Worm (Caenorhabditis elegans) whole organism, L4 larva: Measurements from ENCODE around the gene nhr-101.

Source experiments
- F37D6.2 ChIP-seq: sonication (generic microtip); optimal IDR thresholded peaks from 2 replicates; lab custom pipeline; 2016; ENCODE audit warnings: mild to moderate bottlenecking, missing genetic modification characterization, missing compliant biosample characterization
- F44E2.7 ChIP-seq: fragments of 200-800 bp; sonication (Bioruptor generic); IDR thresholded peaks from 2 replicates; pipeline ENCODE4 v2.1.2; 2022; ENCODE audit warnings: missing genetic modification characterization, missing compliant biosample characterization
- F49E8.2 ChIP-seq: sonication (generic microtip); optimal IDR thresholded peaks from 2 replicates; lab custom pipeline; 2016; ENCODE audit warnings: missing compliant biosample characterization, mild to moderate bottlenecking, missing genetic modification characterization, borderline replicate concordance
- R02D3.7 ChIP-seq: fragments of 150-350 bp; sonication (generic microtip); optimal IDR thresholded peaks from 3 replicates; lab custom pipeline; 2014; ENCODE audit warnings: missing biosample characterization, missing genetic modification characterization
- T20F7.1 ChIP-seq: fragments of 200-800 bp; sonication (Bioruptor generic); optimal IDR thresholded peaks from 2 replicates; lab custom pipeline; 2018; ENCODE audit warnings: mild to moderate bottlenecking, missing genetic modification characterization, missing compliant biosample characterization
- Y75B8A.6 ChIP-seq: fragments of 200-800 bp; sonication (Bioruptor generic); IDR thresholded peaks from 2 replicates; pipeline ENCODE4 v1.3.6; 2022; ENCODE audit warnings: missing genetic modification reagents, missing genetic modification characterization, missing compliant biosample characterization
- ZK546.5 ChIP-seq, 2 experiments: sonication (generic microtip); optimal IDR thresholded peaks; 2 replicates each; lab custom pipeline; 2017; ENCODE audit warnings: missing biosample characterization in 2 of 2, missing genetic modification characterization in 2 of 2
- aha-1 ChIP-seq: fragments of 150-350 bp; peaks from one replicate; lab custom pipeline; 2014; ENCODE audit warnings: missing biosample characterization, missing genetic modification characterization
- ama-1 ChIP-seq: fragments of 150-350 bp; optimal IDR thresholded peaks from 2 replicates; lab custom pipeline; 2014; ENCODE audit warnings: inconsistent platforms, mixed read lengths
- attf-4 ChIP-seq: sonication (generic microtip); optimal IDR thresholded peaks from 3 replicates; lab custom pipeline; 2017; ENCODE audit warnings: missing biosample characterization, missing genetic modification characterization
- ceh-62 ChIP-seq: sonication (generic microtip); optimal IDR thresholded peaks from 2 replicates; lab custom pipeline; 2017; ENCODE audit warnings: missing biosample characterization, missing genetic modification characterization
- ces-1 ChIP-seq: fragments of 150-350 bp; sonication (generic microtip); optimal IDR thresholded peaks from 4 replicates; lab custom pipeline; 2014; ENCODE audit warnings: missing biosample characterization, missing genetic modification reagents, missing genetic modification characterization
- ctbp-1 ChIP-seq: fragments of 200-800 bp; sonication (Bioruptor generic); IDR thresholded peaks from 2 replicates; pipeline ENCODE4 v1.3.6; 2022; ENCODE audit warnings: missing genetic modification reagents, missing genetic modification characterization, missing compliant biosample characterization
- daf-16 ChIP-seq, 3 experiments: sonication (generic microtip); optimal IDR thresholded peaks; 2 replicates each; lab custom pipeline; 2016 to 2017; ENCODE audit warnings: missing genetic modification characterization in 3 of 3, missing genetic modification reagents in 3 of 3, mild to moderate bottlenecking in 2 of 3, missing compliant biosample characterization in 2 of 3, missing biosample characterization in 1 of 3, moderate library complexity in 1 of 3
- daf-19 ChIP-seq: fragments of 200-800 bp; sonication (Bioruptor generic); conservative IDR thresholded peaks from 2 replicates; pipeline ENCODE4 v1.3.6; 2022; ENCODE audit warnings: missing genetic modification characterization, missing compliant biosample characterization
- daf-8 ChIP-seq: fragments of 200-800 bp; sonication (Bioruptor generic); IDR thresholded peaks from 2 replicates; pipeline ENCODE4 v1.3.6; 2022; ENCODE audit warnings: missing genetic modification characterization, missing compliant biosample characterization
- dmd-6 ChIP-seq: fragments of 200-800 bp; sonication (Bioruptor generic); IDR thresholded peaks from 2 replicates; pipeline ENCODE4 v1.3.6; 2022; ENCODE audit warnings: missing genetic modification reagents, missing genetic modification characterization, missing compliant biosample characterization
- dmd-8 ChIP-seq: fragments of 200-800 bp; sonication (Bioruptor generic); IDR thresholded peaks from 2 replicates; pipeline ENCODE4 v1.3.6; 2022; ENCODE audit warnings: missing genetic modification characterization, missing compliant biosample characterization
- dpl-1 ChIP-seq: fragments of 150-350 bp; optimal IDR thresholded peaks from 2 replicates; lab custom pipeline; 2014; ENCODE audit warnings: missing biosample characterization, missing genetic modification reagents, missing genetic modification characterization
- dve-1 ChIP-seq: sonication (generic microtip); optimal IDR thresholded peaks from 2 replicates; lab custom pipeline; 2017; ENCODE audit warnings: antibody characterized with exemption, mild to moderate bottlenecking, missing genetic modification characterization, missing compliant biosample characterization; ENCODE audit not compliant: insufficient read depth
- fos-1 ChIP-seq: fragments of 150-350 bp; optimal IDR thresholded peaks from 2 replicates; lab custom pipeline; 2014; ENCODE audit warnings: missing biosample characterization, missing genetic modification characterization
- hlh-11 ChIP-seq: fragments of 200-800 bp; sonication (Bioruptor generic); optimal IDR thresholded peaks from 2 replicates; lab custom pipeline; 2018; ENCODE audit warnings: mild to moderate bottlenecking, missing genetic modification characterization, missing compliant biosample characterization
- hlh-30 ChIP-seq: sonication (generic microtip); optimal IDR thresholded peaks from 2 replicates; lab custom pipeline; 2017; ENCODE audit warnings: antibody characterized with exemption, mild to moderate bottlenecking, missing genetic modification characterization, missing compliant biosample characterization; ENCODE audit not compliant: insufficient read depth
- lim-7 ChIP-seq: fragments of 200-800 bp; sonication (Bioruptor generic); IDR thresholded peaks from 2 replicates; pipeline ENCODE4 v1.3.6; 2022; ENCODE audit warnings: missing genetic modification characterization, missing compliant biosample characterization
- lin-1 ChIP-seq: fragments of 200-800 bp; sonication (Bioruptor generic); IDR thresholded peaks from 2 replicates; pipeline ENCODE4 v1.3.6; 2022; ENCODE audit warnings: missing genetic modification reagents, missing genetic modification characterization, missing compliant biosample characterization
- lir-3 ChIP-seq: sonication (generic microtip); optimal IDR thresholded peaks from 2 replicates; lab custom pipeline; 2016; ENCODE audit warnings: mild to moderate bottlenecking, missing genetic modification characterization, missing compliant biosample characterization
- lsy-2 ChIP-seq, 2 experiments: fragments of 150-350 bp in 1 of 2; sonication (generic microtip) in 1 of 2; optimal IDR thresholded peaks; 2 replicates each; lab custom pipeline; 2014 to 2017; ENCODE audit warnings: missing biosample characterization in 2 of 2, missing genetic modification characterization in 2 of 2
- mep-1 ChIP-seq: fragments of 150-350 bp; sonication (generic microtip); optimal IDR thresholded peaks from 3 replicates; lab custom pipeline; 2014; ENCODE audit warnings: missing biosample characterization, missing genetic modification characterization
- mes-2 ChIP-seq: sonication (generic microtip); optimal IDR thresholded peaks from 2 replicates; lab custom pipeline; 2016; ENCODE audit warnings: missing genotype, mild to moderate bottlenecking, missing genetic modification characterization, missing compliant biosample characterization; ENCODE audit not compliant: poor library complexity, severe bottlenecking
- mxl-3 ChIP-seq: fragments of 200-800 bp; sonication (Bioruptor generic); optimal IDR thresholded peaks from 2 replicates; lab custom pipeline; 2018; ENCODE audit warnings: mild to moderate bottlenecking, missing genetic modification characterization, missing compliant biosample characterization
- nhr-11 ChIP-seq: fragments of 150-350 bp; optimal IDR thresholded peaks from 2 replicates; lab custom pipeline; 2014; ENCODE audit warnings: missing biosample characterization, missing genetic modification characterization
- nhr-28 ChIP-seq: fragments of 150-350 bp; optimal IDR thresholded peaks from 2 replicates; lab custom pipeline; 2014; ENCODE audit warnings: missing biosample characterization, missing genetic modification characterization
- nhr-48 ChIP-seq: sonication (generic microtip); optimal IDR thresholded peaks from 2 replicates; lab custom pipeline; 2016; ENCODE audit warnings: mild to moderate bottlenecking, missing genetic modification characterization, missing compliant biosample characterization
- nhr-6 ChIP-seq: fragments of 150-350 bp; optimal IDR thresholded peaks from 2 replicates; lab custom pipeline; 2014; ENCODE audit warnings: missing biosample characterization, missing genetic modification characterization
- nhr-77 ChIP-seq: fragments of 150-350 bp; optimal IDR thresholded peaks from 2 replicates; lab custom pipeline; 2014; ENCODE audit warnings: missing biosample characterization, missing genetic modification characterization
- pqm-1 ChIP-seq: sonication (generic microtip); optimal IDR thresholded peaks from 2 replicates; lab custom pipeline; 2017; ENCODE audit warnings: missing biosample characterization, missing genetic modification characterization
- rbr-2 ChIP-seq: sonication (generic microtip); optimal IDR thresholded peaks from 2 replicates; lab custom pipeline; 2016; ENCODE audit warnings: missing genotype, missing genetic modification characterization, missing compliant biosample characterization
- saeg-2 ChIP-seq: fragments of 200-800 bp; sonication (Bioruptor generic); IDR thresholded peaks from 2 replicates; pipeline ENCODE4 v1.3.6; 2022; ENCODE audit warnings: missing genetic modification reagents, missing genetic modification characterization, missing compliant biosample characterization
- skn-1 ChIP-seq: fragments of 150-350 bp; optimal IDR thresholded peaks from 2 replicates; lab custom pipeline; 2014; ENCODE audit warnings: missing biosample characterization, missing genetic modification characterization
- spr-1 ChIP-seq: sonication (generic microtip); optimal IDR thresholded peaks from 2 replicates; lab custom pipeline; 2016; ENCODE audit warnings: mild to moderate bottlenecking, missing genetic modification characterization, missing compliant biosample characterization
- unc-62 ChIP-seq, 3 experiments: fragments of 150-350 bp in 1 of 3; sonication (generic microtip); optimal IDR thresholded peaks in 2 of 3; peaks in 1 of 3; 1 replicate in 1 of 3; 2 replicates in 2 of 3; lab custom pipeline; 2014 to 2017; ENCODE audit warnings: missing biosample characterization in 3 of 3, missing genetic modification characterization in 3 of 3, missing genetic modification reagents in 3 of 3, missing genotype in 1 of 3
- ztf-11 ChIP-seq: fragments of 150-350 bp; optimal IDR thresholded peaks from 2 replicates; lab custom pipeline; 2014; ENCODE audit warnings: missing biosample characterization, missing genetic modification characterization
- ztf-7 ChIP-seq: fragments of 150-350 bp; optimal IDR thresholded peaks from 2 replicates; lab custom pipeline; 2014; ENCODE audit warnings: missing biosample characterization, missing genetic modification characterization

nhr-101 gene

ce11 chrV:11543564-11543963, 26.7 kb upstream of the nhr-101 start, which contains the start of gene F38B7.2 (continued):
- TF ChIP-seq nhr-28 (tag; lab: Kevin White, UChicago) (peak; percentile 4), ces-1 (GFP tag; lab: Kevin White, UChicago) (no peak), nhr-77 (tag; lab: Kevin White, UChicago) (no peak), nhr-6 (no peak), ceh-62 (tag; lab: Kevin White, UChicago) (no peak), F44E2.7 (no peak), saeg-2 (GFP tag; lab: Robert Waterston, UW) (no peak), unc-62 (GFP tag; optimal IDR thresholded peaks at IDR 0.05 in 1 of 2; lab: Kevin White, UChicago) (peak in 1 of 2 experiments; percentile 71), unc-62 (tag; optimal IDR thresholded peaks at IDR 0.05; lab: Kevin White, UChicago) (no peak), spr-1 (tag; lab: Kevin White, UChicago) (no peak), F49E8.2 (tag; lab: Kevin White, UChicago) (no peak), lim-7 (no peak), fos-1 (tag; lab: Kevin White, UChicago) (no peak), lir-3 (no peak), daf-8 (GFP tag; lab: Robert Waterston, UW) (no peak), F37D6.2 (tag; lab: Kevin White, UChicago) (no peak)
- TF ChIP-seq, all 104 proteins: peak for 8

- TF ChIP-seq aha-1 (tag; lab: Kevin White, UChicago) (peak; percentile 49), dpl-1 (no peak), ztf-11 (tag; lab: Kevin White, UChicago) (no peak), T20F7.1 (GFP tag; lab: Kevin White, UChicago) (no peak), ceh-62 (tag; lab: Kevin White, UChicago) (no peak)
These were observed 25.0 kb upstream of the nhr-101 start, which contains the start of gene F38B7.10 for ce11 chrV:11545227-11545626. Gene F38B7.10, plus strand, starts transcription at chrV:11545527.

- no peak for TF ChIP-seq daf-19 (GFP tag; lab: Robert Waterston, UW)
- TF ChIP-seq nhr-28 (tag; lab: Kevin White, UChicago): no peak
These were observed 23.5 kb upstream of the nhr-101 start, which contains the start of gene F38B7.11 for ce11 chrV:11546795-11547194. Gene F38B7.11, plus strand, starts transcription at chrV:11547095.

- TF ChIP-seq daf-16 (GFP tag; optimal IDR thresholded peaks at IDR 0.05; lab: Kevin White, UChicago) (no peak), daf-16 (tag; optimal IDR thresholded peaks at IDR 0.05; lab: Kevin White, UChicago) (peak; percentile 85), nhr-6 (peak; percentile 27), R02D3.7 (no peak), lsy-2 (tag; optimal IDR thresholded peaks at IDR 0.05; lab: Kevin White, UChicago) (peak in 1 of 2 experiments; percentile 61), skn-1 (tag; lab: Kevin White, UChicago) (no peak), nhr-11 (tag; lab: Kevin White, UChicago) (peak; percentile 60), Y75B8A.6 (no peak), hlh-11 (tag; lab: Kevin White, UChicago) (peak; percentile 85), hlh-30 (peak; percentile 93), nhr-28 (tag; lab: Kevin White, UChicago) (peak; percentile 73), lin-1 (no peak), nhr-48 (tag; lab: Kevin White, UChicago) (peak; percentile 17), fos-1 (tag; lab: Kevin White, UChicago) (no peak), rbr-2 (tag; lab: Kevin White, UChicago) (peak; percentile 61), ZK546.5 (tag; optimal IDR thresholded peaks at IDR 0.05; lab: Kevin White, UChicago) (no peak), mes-2 (peak; percentile 46), mep-1 (tag; lab: Kevin White, UChicago) (peak; percentile 48), attf-4 (tag; lab: Kevin White, UChicago) (no peak), dpl-1 (peak; percentile 27), ctbp-1 (GFP tag; lab: Robert Waterston, UW) (0 out of 2 replicates have a peak, but pooled peaks have one; percentile 44), dve-1 (peak; percentile 83), unc-62 (GFP tag; optimal IDR thresholded peaks at IDR 0.05 in 1 of 2; lab: Kevin White, UChicago) (peak in 1 of 2 experiments; percentile 52), unc-62 (tag; optimal IDR thresholded peaks at IDR 0.05; lab: Kevin White, UChicago) (no peak), ama-1 (lab: Kevin White, UChicago) (peak; percentile 26), mxl-3 (GFP tag; lab: Kevin White, UChicago) (peak; percentile 63), dmd-6 (peak; percentile 55), dmd-8 (GFP tag; lab: Robert Waterston, UW) (no peak), ztf-7 (peak; percentile 7), T20F7.1 (GFP tag; lab: Kevin White, UChicago) (peak; percentile 39), pqm-1 (tag; lab: Kevin White, UChicago) (peak; percentile 66)
These were observed 21.3 kb upstream of the nhr-101 start, which contains the start of the genes F38B7.17 and F38B7.3 for ce11 chrV:11548914-11549406. Gene F38B7.17, minus strand, starts transcription at chrV:11548964. Gene F38B7.3, plus strand, starts transcription at chrV:11549107.
